Worm (Caenorhabditis elegans): Measurements from ENCODE around the gene mca-3.

DNA sequence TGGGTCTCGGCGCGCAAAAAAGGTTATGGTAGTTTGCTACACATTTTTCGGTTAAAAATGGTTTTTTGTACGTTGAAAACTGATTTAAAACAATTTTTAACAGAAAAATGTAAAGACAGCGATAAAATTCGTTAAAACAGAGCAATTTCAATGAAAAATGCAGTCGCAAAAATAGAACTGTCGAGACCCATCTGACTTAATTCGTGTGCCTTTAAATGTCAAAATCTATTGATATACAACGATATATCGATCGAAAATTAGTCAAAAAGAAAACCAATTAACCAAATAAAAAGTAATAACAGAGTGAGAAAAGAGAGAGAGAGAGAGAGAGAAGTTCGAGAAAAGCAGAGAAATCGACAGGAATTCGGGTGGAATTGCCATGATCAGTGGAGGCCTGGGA is 11.9 kb downstream of the mca-3 start:
- TF ChIP-seq lin-15B (tag; optimal IDR thresholded peaks at IDR 0.05): no peak
- no peak for TF ChIP-seq nhr-77 (tag; optimal IDR thresholded peaks at IDR 0.05)
- TF ChIP-seq ceh-82 (tag; optimal IDR thresholded peaks at IDR 0.05): no peak
- no peak for TF ChIP-seq lin-13 (GFP tag; optimal IDR thresholded peaks at IDR 0.05)
